Worm (Caenorhabditis elegans) whole organism, young adult: ENCODE results near the gene nars-2.

Experiments
- B0035.1 ChIP-seq: sonication (generic microtip); optimal IDR thresholded peaks from 2 replicates; lab custom pipeline; 2016; ENCODE audit warnings: missing genetic modification characterization, mild to moderate bottlenecking, missing compliant biosample characterization, missing genotype, missing genetic modification reagents
- C06A6.2 ChIP-seq: fragments of 200-800 bp; sonication (Bioruptor generic); conservative IDR thresholded peaks from 2 replicates; pipeline ENCODE4 v1.3.6; 2022; ENCODE audit warnings: missing genetic modification characterization, missing compliant biosample characterization
- F37B4.10 ChIP-seq: fragments of 200-800 bp; sonication (Bioruptor generic); IDR thresholded peaks from 2 replicates; pipeline ENCODE4 v1.3.6; 2022; ENCODE audit warnings: missing genetic modification characterization, missing compliant biosample characterization
- F39B2.1 ChIP-seq: fragments of 200-800 bp; sonication (Bioruptor generic); IDR thresholded peaks from 2 replicates; pipeline ENCODE4 v1.3.6; 2022; ENCODE audit warnings: missing genetic modification reagents, missing genetic modification characterization, missing compliant biosample characterization
- F49E8.2 ChIP-seq: sonication (generic microtip); optimal IDR thresholded peaks from 3 replicates; lab custom pipeline; 2017; ENCODE audit warnings: missing genetic modification characterization, mild to moderate bottlenecking, missing compliant biosample characterization, antibody characterized with exemption, moderate library complexity; ENCODE audit not compliant: insufficient read depth
- F52B5.7 ChIP-seq: sonication (generic microtip); optimal IDR thresholded peaks from 2 replicates; lab custom pipeline; 2016; ENCODE audit warnings: mild to moderate bottlenecking, missing genetic modification characterization, missing compliant biosample characterization
- F57A8.1 ChIP-seq: fragments of 200-800 bp; sonication (Bioruptor generic); optimal IDR thresholded peaks from 2 replicates; lab custom pipeline; 2018; ENCODE audit warnings: mild to moderate bottlenecking, missing genetic modification characterization, moderate library complexity, missing compliant biosample characterization
- T07F8.4 ChIP-seq: sonication (generic microtip); optimal IDR thresholded peaks from 2 replicates; lab custom pipeline; 2016; ENCODE audit warnings: mild to moderate bottlenecking, missing genetic modification characterization, moderate library complexity, missing compliant biosample characterization
- T26A5.8 ChIP-seq: sonication (generic microtip); optimal IDR thresholded peaks from 2 replicates; lab custom pipeline; 2016; ENCODE audit warnings: missing genetic modification characterization, missing compliant biosample characterization
- Y53F4B.3 ChIP-seq: fragments of 200-800 bp; sonication (Bioruptor generic); IDR thresholded peaks from 2 replicates; pipeline ENCODE4 v1.3.6; 2022; ENCODE audit warnings: missing genetic modification reagents, missing genetic modification characterization, missing compliant biosample characterization
- Y53G8AR.9 ChIP-seq: fragments of 200-800 bp; sonication (Bioruptor generic); conservative IDR thresholded peaks from 2 replicates; pipeline ENCODE4 v1.3.6; 2022; ENCODE audit warnings: missing genetic modification reagents, missing genetic modification characterization, missing compliant biosample characterization
- Y95B8A.8 ChIP-seq: fragments of 200-800 bp; sonication (Bioruptor generic); IDR thresholded peaks from 2 replicates; pipeline ENCODE4 v1.3.6; 2022; ENCODE audit warnings: missing genetic modification reagents, missing genetic modification characterization, missing compliant biosample characterization
- attf-3 ChIP-seq: fragments of 200-800 bp; sonication (Bioruptor generic); conservative IDR thresholded peaks from 2 replicates; pipeline ENCODE4 v1.3.6; 2022; ENCODE audit warnings: missing genetic modification reagents, missing genetic modification characterization, missing compliant biosample characterization
- attf-5 ChIP-seq: fragments of 200-800 bp; sonication (Bioruptor generic); optimal IDR thresholded peaks from 2 replicates; lab custom pipeline; 2018; ENCODE audit warnings: mild to moderate bottlenecking, missing genetic modification characterization, missing compliant biosample characterization
- attf-6 ChIP-seq: fragments of 200-800 bp; sonication (Bioruptor generic); IDR thresholded peaks from 2 replicates; pipeline ENCODE4 v1.3.6; 2022; ENCODE audit warnings: missing genetic modification reagents, missing genetic modification characterization, missing compliant biosample characterization
- bed-1 ChIP-seq: fragments of 200-800 bp; sonication (Bioruptor generic); IDR thresholded peaks from 2 replicates; pipeline ENCODE4 v1.3.6; 2022; ENCODE audit warnings: missing genetic modification reagents, missing genetic modification characterization, missing compliant biosample characterization
- bed-2 ChIP-seq: fragments of 200-800 bp; sonication (Bioruptor generic); IDR thresholded peaks from 2 replicates; pipeline ENCODE4 v1.3.6; 2022; ENCODE audit warnings: missing genetic modification reagents, missing genetic modification characterization, missing compliant biosample characterization
- cebp-2 ChIP-seq: fragments of 200-800 bp; sonication (Bioruptor generic); IDR thresholded peaks from 2 replicates; pipeline ENCODE4 v1.3.6; 2022; ENCODE audit warnings: missing genetic modification characterization, missing compliant biosample characterization
- ceh-100 ChIP-seq: fragments of 200-800 bp; sonication (Bioruptor generic); IDR thresholded peaks from 2 replicates; pipeline ENCODE4 v1.3.6; 2022; ENCODE audit warnings: missing genetic modification reagents, missing genetic modification characterization, missing compliant biosample characterization
- ceh-58 ChIP-seq: fragments of 200-800 bp; sonication (Bioruptor generic); IDR thresholded peaks from 2 replicates; pipeline ENCODE4 v1.3.6; 2022; ENCODE audit warnings: missing genetic modification characterization, missing compliant biosample characterization
- ceh-91 ChIP-seq: fragments of 200-800 bp; sonication (Bioruptor generic); IDR thresholded peaks from 2 replicates; pipeline ENCODE4 v1.3.6; 2022; ENCODE audit warnings: missing genetic modification reagents, missing genetic modification characterization, missing compliant biosample characterization
- die-1 ChIP-seq: sonication (generic microtip); optimal IDR thresholded peaks from 2 replicates; lab custom pipeline; 2016; ENCODE audit warnings: missing genotype, mild to moderate bottlenecking, missing genetic modification characterization, missing compliant biosample characterization
- dox-1 ChIP-seq: fragments of 200-800 bp; sonication (Bioruptor generic); IDR thresholded peaks from 2 replicates; pipeline ENCODE4 v1.3.6; 2022; ENCODE audit warnings: missing genetic modification reagents, missing genetic modification characterization, missing compliant biosample characterization
- efl-1 ChIP-seq: fragments of 150-350 bp; optimal IDR thresholded peaks from 2 replicates; lab custom pipeline; 2014; ENCODE audit warnings: missing biosample characterization, missing genetic modification reagents, missing genetic modification characterization
- egl-44 ChIP-seq: fragments of 200-800 bp; sonication (Bioruptor generic); IDR thresholded peaks from 2 replicates; pipeline ENCODE4 v1.3.6; 2022; ENCODE audit warnings: missing genetic modification reagents, missing genetic modification characterization, missing compliant biosample characterization
- egrh-3 ChIP-seq: fragments of 200-800 bp; sonication (Bioruptor generic); IDR thresholded peaks from 2 replicates; pipeline ENCODE4 v1.3.6; 2022; ENCODE audit warnings: missing genetic modification reagents, missing genetic modification characterization, missing compliant biosample characterization
- ekl-4 ChIP-seq: fragments of 200-800 bp; sonication (Bioruptor generic); IDR thresholded peaks from 2 replicates; pipeline ENCODE4 v1.3.6; 2022; ENCODE audit warnings: missing genetic modification reagents, missing genetic modification characterization, missing compliant biosample characterization
- gei-17 ChIP-seq: fragments of 200-800 bp; sonication (Bioruptor generic); optimal IDR thresholded peaks from 2 replicates; lab custom pipeline; 2018; ENCODE audit warnings: mild to moderate bottlenecking, missing genetic modification characterization, missing compliant biosample characterization
- hlh-26 ChIP-seq: fragments of 200-800 bp; sonication (Bioruptor generic); conservative IDR thresholded peaks from 2 replicates; pipeline ENCODE4 v1.3.6; 2022; ENCODE audit warnings: missing genetic modification reagents, missing genetic modification characterization, missing compliant biosample characterization
- hmg-20 ChIP-seq: fragments of 200-800 bp; sonication (Bioruptor generic); IDR thresholded peaks from 2 replicates; pipeline ENCODE4 v1.3.6; 2022; ENCODE audit warnings: missing genetic modification reagents, missing genetic modification characterization, missing compliant biosample characterization
- lin-35 ChIP-seq, 3 experiments: fragments of 150-350 bp in 2 of 3; sonication (generic microtip) in 1 of 3; optimal IDR thresholded peaks; 2 replicates each; lab custom pipeline; 2014 to 2018; ENCODE audit warnings: missing biosample characterization in 3 of 3, missing genetic modification characterization in 3 of 3, missing genetic modification reagents in 3 of 3
- lin-54 ChIP-seq: fragments of 200-800 bp; sonication (Bioruptor generic); optimal IDR thresholded peaks from 2 replicates; lab custom pipeline; 2018; ENCODE audit warnings: mild to moderate bottlenecking, missing genetic modification characterization, missing compliant biosample characterization
- lir-1 ChIP-seq: fragments of 200-800 bp; sonication (Bioruptor generic); conservative IDR thresholded peaks from 2 replicates; pipeline ENCODE4 v1.3.6; 2022; ENCODE audit warnings: missing genetic modification reagents, missing genetic modification characterization, missing compliant biosample characterization
- madf-6 ChIP-seq: fragments of 200-800 bp; sonication (Bioruptor generic); IDR thresholded peaks from 2 replicates; pipeline ENCODE4 v1.3.6; 2022; ENCODE audit warnings: missing genetic modification reagents, missing genetic modification characterization, missing compliant biosample characterization
- madf-8 ChIP-seq: fragments of 200-800 bp; sonication (Bioruptor generic); conservative IDR thresholded peaks from 2 replicates; pipeline ENCODE4 v1.3.6; 2022; ENCODE audit warnings: missing genetic modification reagents, missing genetic modification characterization, missing compliant biosample characterization
- mcd-1 ChIP-seq: fragments of 200-800 bp; sonication (Bioruptor generic); IDR thresholded peaks from 2 replicates; pipeline ENCODE4 v1.3.6; 2022; ENCODE audit warnings: missing genetic modification reagents, missing genetic modification characterization, missing compliant biosample characterization
- mel-28 ChIP-seq: sonication (generic microtip); optimal IDR thresholded peaks from 2 replicates; lab custom pipeline; 2016; ENCODE audit warnings: borderline replicate concordance, mild to moderate bottlenecking, missing genetic modification characterization, missing compliant biosample characterization
- nhr-179 ChIP-seq: sonication (generic microtip); optimal IDR thresholded peaks from 2 replicates; lab custom pipeline; 2016; ENCODE audit warnings: mild to moderate bottlenecking, missing genetic modification characterization, missing compliant biosample characterization
- nhr-90 ChIP-seq: sonication (generic microtip); optimal IDR thresholded peaks from 2 replicates; lab custom pipeline; 2016; ENCODE audit warnings: missing genotype, mild to moderate bottlenecking, missing genetic modification characterization, missing compliant biosample characterization
- pha-4 ChIP-seq: fragments of 150-350 bp; sonication (generic microtip); optimal IDR thresholded peaks from 2 replicates; lab custom pipeline; 2014; ENCODE audit warnings: missing biosample characterization, missing genetic modification reagents, missing genetic modification characterization
- rcor-1 ChIP-seq: fragments of 200-800 bp; sonication (Bioruptor generic); IDR thresholded peaks from 2 replicates; pipeline ENCODE4 v1.3.6; 2022; ENCODE audit warnings: missing genetic modification reagents, missing genetic modification characterization, missing compliant biosample characterization
- snpc-3.4 ChIP-seq: sonication (generic microtip); optimal IDR thresholded peaks from 2 replicates; lab custom pipeline; 2017; ENCODE audit warnings: missing genetic modification characterization, mild to moderate bottlenecking, missing compliant biosample characterization, antibody characterized with exemption, moderate library complexity, missing genotype, missing genetic modification reagents
- xnd-1 ChIP-seq: sonication (generic microtip); optimal IDR thresholded peaks from 2 replicates; lab custom pipeline; 2016; ENCODE audit warnings: missing genotype, missing genetic modification reagents, missing genetic modification characterization, missing compliant biosample characterization
- zfh-2 ChIP-seq: fragments of 200-800 bp; sonication (Bioruptor generic); conservative IDR thresholded peaks from 2 replicates; pipeline ENCODE4 v1.3.6; 2022; ENCODE audit warnings: missing genetic modification reagents, missing genetic modification characterization, missing compliant biosample characterization
- ztf-26 ChIP-seq: sonication (generic microtip); optimal IDR thresholded peaks from 2 replicates; lab custom pipeline; 2017; ENCODE audit warnings: missing genetic modification characterization, missing compliant biosample characterization

The nars-2 gene

ce11 chrIII:11463726-11464125 lies 36.8 kb downstream of the nars-2 start (continued):
- TF ChIP-seq ceh-100 (GFP tag; lab: Robert Waterston, UW) (no peak), hmg-20 (GFP tag; lab: Robert Waterston, UW) (0 out of 2 replicates have a peak, but pooled peaks have one; percentile 13), ztf-26 (tag; lab: Kevin White, UChicago) (peak; percentile 66), nhr-179 (no peak), attf-6 (GFP tag; lab: Robert Waterston, UW) (no peak), nhr-90 (tag; lab: Kevin White, UChicago) (peak; percentile 36), ceh-91 (GFP tag; lab: Robert Waterston, UW) (no peak), lin-54 (peak; percentile 18), T07F8.4 (tag; lab: Kevin White, UChicago) (no peak), B0035.1 (peak; percentile 41), hlh-26 (GFP tag; lab: Robert Waterston, UW) (no peak), Y95B8A.8 (GFP tag; lab: Robert Waterston, UW) (no peak), F39B2.1 (GFP tag; lab: Robert Waterston, UW) (no peak), Y53G8AR.9 (GFP tag; lab: Robert Waterston, UW) (0 out of 2 replicates have a peak, but pooled peaks have one; percentile 35), cebp-2 (GFP tag; lab: Robert Waterston, UW) (no peak), lin-35 (GFP tag; optimal IDR thresholded peaks at IDR 0.05; lab: Kevin White, UChicago) (no peak), egrh-3 (peak; percentile 84), rcor-1 (GFP tag; lab: Robert Waterston, UW) (peak; percentile 26; the same call in 1 of the 2 replicates), mcd-1 (GFP tag; lab: Robert Waterston, UW) (peak; percentile 68), T26A5.8 (tag; lab: Kevin White, UChicago) (no peak), madf-8 (GFP tag; lab: Robert Waterston, UW) (no peak), lir-1 (GFP tag; lab: Robert Waterston, UW) (0 out of 2 replicates have a peak, but pooled peaks have one; percentile 35), attf-5 (peak; percentile 33), attf-3 (GFP tag; lab: Robert Waterston, UW) (no peak), efl-1 (GFP tag; lab: Kevin White, UChicago) (no peak)

DNA sequence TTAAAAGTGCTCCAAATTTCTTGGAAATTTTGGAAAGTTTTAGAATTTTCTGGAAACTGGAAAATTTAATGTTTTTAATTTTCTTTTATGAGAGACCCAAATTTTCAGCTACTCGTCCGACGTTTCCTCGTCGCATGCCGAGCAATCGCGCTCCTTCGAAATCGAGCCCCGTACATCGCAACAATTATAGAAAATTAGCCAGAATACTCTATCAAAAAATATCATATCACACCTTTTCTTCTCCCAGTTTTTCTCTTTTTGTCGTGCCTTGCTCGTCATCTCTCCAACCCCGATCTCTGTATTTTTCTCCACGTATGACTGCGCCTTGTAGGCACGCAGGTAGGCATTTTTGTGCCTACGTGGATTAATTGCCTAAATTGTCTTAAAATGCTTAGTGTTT lies 38.2 kb downstream of the nars-2 start:
- TF ChIP-seq cebp-2 (GFP tag; lab: Robert Waterston, UW): no peak
- TF ChIP-seq zfh-2 (GFP tag; lab: Robert Waterston, UW): no peak
- TF ChIP-seq lin-35 (GFP tag; optimal IDR thresholded peaks at IDR 0.05; lab: Kevin White, UChicago): no peak
- no peak for TF ChIP-seq ceh-58 (GFP tag; lab: Robert Waterston, UW)
- no peak for TF ChIP-seq bed-1 (GFP tag; lab: Robert Waterston, UW)
- no peak for TF ChIP-seq F52B5.7 (tag; lab: Kevin White, UChicago)
- no peak for TF ChIP-seq hmg-20 (GFP tag; lab: Robert Waterston, UW)
- no peak for TF ChIP-seq attf-3 (GFP tag; lab: Robert Waterston, UW)
- no peak for TF ChIP-seq attf-6 (GFP tag; lab: Robert Waterston, UW)
- no peak for TF ChIP-seq egl-44
- TF ChIP-seq F57A8.1: no peak
- TF ChIP-seq T07F8.4 (tag; lab: Kevin White, UChicago): no peak
- no peak for TF ChIP-seq pha-4
- TF ChIP-seq madf-8 (GFP tag; lab: Robert Waterston, UW): no peak
- TF ChIP-seq Y95B8A.8 (GFP tag; lab: Robert Waterston, UW): no peak
- no peak for TF ChIP-seq mel-28 (tag; lab: Kevin White, UChicago)
- no peak for TF ChIP-seq Y53F4B.3
- no peak for TF ChIP-seq gei-17 (GFP tag; lab: Kevin White, UChicago)
- no peak for TF ChIP-seq bed-2 (GFP tag; lab: Robert Waterston, UW)
- TF ChIP-seq, all 124 proteins: peak for 0

DNA sequence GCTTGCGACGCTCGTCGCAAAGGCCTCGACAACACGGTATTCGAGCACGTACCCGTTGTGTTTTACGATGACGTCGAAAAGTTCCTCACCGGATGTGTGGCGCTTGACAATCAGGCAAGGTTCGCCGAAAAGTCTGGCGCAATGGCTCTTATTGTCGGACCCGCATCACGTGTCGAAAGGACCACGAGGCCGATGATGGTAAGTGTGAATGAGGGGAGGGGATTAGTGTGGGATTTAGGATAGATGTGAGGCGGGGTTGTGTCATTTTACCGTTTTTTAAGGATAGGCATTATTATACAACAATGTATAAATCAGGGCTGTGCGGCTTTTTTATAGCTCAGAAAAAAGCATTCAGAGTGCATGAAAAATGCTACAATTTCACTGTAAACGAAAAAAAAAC lies 40.7 kb downstream of the nars-2 start:
- TF ChIP-seq F57A8.1 (no peak), mcd-1 (GFP tag; lab: Robert Waterston, UW) (no peak), madf-6 (GFP tag; lab: Robert Waterston, UW) (no peak), snpc-3.4 (tag; lab: Kevin White, UChicago) (no peak), die-1 (tag; lab: Kevin White, UChicago) (no peak), ceh-100 (GFP tag; lab: Robert Waterston, UW) (no peak), C06A6.2 (no peak), F49E8.2 (tag; lab: Kevin White, UChicago) (no peak), F37B4.10 (GFP tag; lab: Robert Waterston, UW) (no peak), dox-1 (GFP tag; lab: Robert Waterston, UW) (no peak), mel-28 (tag; lab: Kevin White, UChicago) (no peak), xnd-1 (tag; lab: Kevin White, UChicago) (no peak), ekl-4 (GFP tag; lab: Robert Waterston, UW) (no peak)
